Fruit fly (Drosophila melanogaster): ENCODE results near the gene CG12426.
A peak's percentile ranks its signal among the peaks of the same experiment; 100 is the strongest.

CG12426 gene

DNA sequence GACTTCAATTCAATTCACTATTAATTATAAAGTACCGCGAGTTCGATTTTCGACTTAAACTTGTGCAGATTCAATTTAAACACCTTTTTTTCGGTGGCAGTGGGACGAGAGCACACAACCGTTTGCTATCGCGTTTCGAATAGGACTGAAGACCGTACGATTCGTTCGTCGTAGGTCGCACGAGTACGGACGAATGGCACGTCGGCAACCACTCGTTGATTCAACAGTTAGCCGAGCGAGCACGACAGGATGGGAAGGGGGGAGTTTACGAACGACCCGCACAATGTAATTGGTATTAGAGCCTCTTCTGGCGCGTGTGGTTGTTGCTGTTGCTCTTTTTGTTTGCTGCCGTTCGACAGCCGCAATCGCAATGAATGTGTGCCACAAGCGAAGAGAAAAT is 33.5 kb upstream of the CG12426 start, which contains the start of gene CG34353 (continued):
- no peak for TF ChIP-seq peb (GFP tag; IDR thresholded peaks at IDR 0.05)
- TF ChIP-seq CG7928 (GFP tag; optimal IDR thresholded peaks at IDR 0.05) = no peak
- no peak for TF ChIP-seq fd64A (GFP tag; optimal IDR thresholded peaks at IDR 0.05)
- TF ChIP-seq Blimp-1 (GFP tag; optimal IDR thresholded peaks at IDR 0.05) = no peak
- TF ChIP-seq CG2202 (tag; optimal IDR thresholded peaks at IDR 0.05) = no peak
- no peak for TF ChIP-seq onecut (GFP tag; IDR thresholded peaks at IDR 0.05)
- no peak for TF ChIP-seq CG8388 (GFP tag; optimal IDR thresholded peaks at IDR 0.05)
- TF ChIP-seq CG32767 (GFP tag; IDR thresholded peaks at IDR 0.05) = no peak
- peak; percentile 16 for TF ChIP-seq CoRest (tag; optimal IDR thresholded peaks at IDR 0.05)
- TF ChIP-seq B-H1 (GFP tag; IDR thresholded peaks at IDR 0.05) = no peak
- TF ChIP-seq gro (GFP tag; optimal IDR thresholded peaks at IDR 0.05) = peak; percentile 34
- TF ChIP-seq Dad (GFP tag; optimal IDR thresholded peaks at IDR 0.05) = no peak
- no peak for TF ChIP-seq tgo (GFP tag; IDR thresholded peaks at IDR 0.05)
- TF ChIP-seq Ssrp (tag; optimal IDR thresholded peaks at IDR 0.05) = no peak
- TF ChIP-seq CG8290 (GFP tag; optimal IDR thresholded peaks at IDR 0.05) = no peak
- peak in 1 of 2 experiments; percentile 72 for TF ChIP-seq CG8290 (tag; optimal IDR thresholded peaks at IDR 0.05)
- no peak for TF ChIP-seq jigr1 (GFP tag; IDR thresholded peaks at IDR 0.05)
- no peak for TF ChIP-seq MTF-1 (GFP tag; optimal IDR thresholded peaks at IDR 0.05; ENCODE audit: borderline replicate concordance)
- TF ChIP-seq Neu2 (GFP tag; optimal IDR thresholded peaks at IDR 0.05; ENCODE audit: borderline replicate concordance) = no peak
- no peak for TF ChIP-seq pros (GFP tag; optimal IDR thresholded peaks at IDR 0.05)
- TF ChIP-seq CG2120 (GFP tag; optimal IDR thresholded peaks at IDR 0.05) = no peak
- no peak for TF ChIP-seq CG9437 (GFP tag; optimal IDR thresholded peaks at IDR 0.05)
- no peak for TF ChIP-seq CG12071 (GFP tag; optimal IDR thresholded peaks at IDR 0.05)
- no peak for TF ChIP-seq CG7357 (GFP tag; IDR thresholded peaks at IDR 0.05)
- TF ChIP-seq pho (GFP tag; optimal IDR thresholded peaks at IDR 0.05) = no peak
- no peak for TF ChIP-seq CrebB (tag; optimal IDR thresholded peaks at IDR 0.05)
- no peak for TF ChIP-seq mam (GFP tag; optimal IDR thresholded peaks at IDR 0.05)
- no peak for TF ChIP-seq CG16779 (GFP tag; IDR thresholded peaks at IDR 0.05)
- TF ChIP-seq CkIIα-i1 (GFP tag; IDR thresholded peaks at IDR 0.05) = no peak
- TF ChIP-seq dysf (GFP tag; IDR thresholded peaks at IDR 0.05) = 0 out of 3 replicates have a peak, but pooled peaks have one; percentile 19
- peak; percentile 99 for TF ChIP-seq Deaf1 (tag; optimal IDR thresholded peaks at IDR 0.05)
- TF ChIP-seq Dbx (GFP tag; IDR thresholded peaks at IDR 0.05) = no peak
- no peak for TF ChIP-seq Hmr (GFP tag; optimal IDR thresholded peaks at IDR 0.05)
- TF ChIP-seq insv (GFP tag; optimal IDR thresholded peaks at IDR 0.05) = no peak
- no peak for TF ChIP-seq CG10274 (GFP tag; optimal IDR thresholded peaks at IDR 0.05)
- no peak for TF ChIP-seq CG6813 (GFP tag; optimal IDR thresholded peaks at IDR 0.05)
- TF ChIP-seq CG30403 (GFP tag; optimal IDR thresholded peaks at IDR 0.05) = no peak
- TF ChIP-seq tup (GFP tag; optimal IDR thresholded peaks at IDR 0.05) = no peak
- TF ChIP-seq CG17186 (GFP tag; optimal IDR thresholded peaks at IDR 0.05) = no peak
- TF ChIP-seq CG4820 (GFP tag; optimal IDR thresholded peaks at IDR 0.05) = no peak
- no peak for TF ChIP-seq CG13424 (tag; optimal IDR thresholded peaks at IDR 0.05)
- no peak for TF ChIP-seq Dip2 (GFP tag; IDR thresholded peaks at IDR 0.05)
- TF ChIP-seq C15 (GFP tag; IDR thresholded peaks at IDR 0.05) = no peak
- TF ChIP-seq CG6254 (GFP tag; optimal IDR thresholded peaks at IDR 0.05) = no peak
- TF ChIP-seq D19B (GFP tag; optimal IDR thresholded peaks at IDR 0.05) = no peak
- no peak for TF ChIP-seq CG32532 (GFP tag; IDR thresholded peaks at IDR 0.05)
- no peak for TF ChIP-seq Poxn (GFP tag; IDR thresholded peaks at IDR 0.05)
- no peak for TF ChIP-seq Xbp1 (GFP tag; optimal IDR thresholded peaks at IDR 0.05)
- no peak for TF ChIP-seq CG32772 (GFP tag; IDR thresholded peaks at IDR 0.05)
- TF ChIP-seq zen (tag; optimal IDR thresholded peaks at IDR 0.05) = peak; percentile 13
- no peak for TF ChIP-seq NC2β (GFP tag; optimal IDR thresholded peaks at IDR 0.05)
- TF ChIP-seq CG3163 (GFP tag; optimal IDR thresholded peaks at IDR 0.05) = peak; percentile 99
- no peak for TF ChIP-seq CG31388 (GFP tag; optimal IDR thresholded peaks at IDR 0.05)

All from whole organism, embryonic.